Worm (Caenorhabditis elegans): ENCODE data around the gene F43D2.6.
A peak's percentile ranks its signal among the peaks of the same experiment; 100 is the strongest.

Gene F43D2.6

ce11 chrV:14640769-14641168, 5.8 kb upstream of the F43D2.6 start, which contains the start of gene C54G10.1 (continued):
- TF ChIP-seq nhr-77 (tag; optimal IDR thresholded peaks at IDR 0.05): no peak
- no peak for TF ChIP-seq nhr-12 (tag; optimal IDR thresholded peaks at IDR 0.05)
- TF ChIP-seq mdl-1 (tag; optimal IDR thresholded peaks at IDR 0.05): no peak
- no peak for TF ChIP-seq nhr-129 (tag; optimal IDR thresholded peaks at IDR 0.05)
- TF ChIP-seq mbf-1 (tag; optimal IDR thresholded peaks at IDR 0.05): no peak
- peak; percentile 47 for TF ChIP-seq sma-9 (GFP tag; optimal IDR thresholded peaks at IDR 0.05)
- TF ChIP-seq sma-9 (tag; optimal IDR thresholded peaks at IDR 0.05): no peak
- TF ChIP-seq egl-27 (tag; optimal IDR thresholded peaks at IDR 0.05): no peak
- TF ChIP-seq F13H6.1 (tag; optimal IDR thresholded peaks at IDR 0.05): no peak
- no peak for TF ChIP-seq unc-55 (GFP tag; optimal IDR thresholded peaks at IDR 0.05)
- no peak for TF ChIP-seq C34F6.9 (tag; optimal IDR thresholded peaks at IDR 0.05)
- peak; percentile 62 for TF ChIP-seq crh-2 (tag; optimal IDR thresholded peaks at IDR 0.05)
- no peak for TF ChIP-seq nhr-11 (tag; optimal IDR thresholded peaks at IDR 0.05)
- TF ChIP-seq snpc-4 (tag; optimal IDR thresholded peaks at IDR 0.05): no peak

- TF ChIP-seq nhr-12 (tag; optimal IDR thresholded peaks at IDR 0.05) (no peak), sma-3 (GFP tag; optimal IDR thresholded peaks at IDR 0.05) (no peak), nhr-129 (tag; optimal IDR thresholded peaks at IDR 0.05) (no peak)
Observed at ce11 chrV:14640071-14640470, 5.1 kb upstream of the F43D2.6 start, which contains the start of gene F43D2.7. TSS of gene F43D2.7 (minus strand) at chrV:14640171.

- no peak for TF ChIP-seq peb-1 (tag; optimal IDR thresholded peaks at IDR 0.05)
- no peak for TF ChIP-seq egl-27 (tag; optimal IDR thresholded peaks at IDR 0.05)
- no peak for TF ChIP-seq Y55F3AM.14 (GFP tag; optimal IDR thresholded peaks at IDR 0.05)
- no peak for TF ChIP-seq ceh-16 (tag; optimal IDR thresholded peaks at IDR 0.05)
- no peak for TF ChIP-seq ztf-1 (GFP tag; conservative IDR thresholded peaks at IDR 0.05)
- TF ChIP-seq mdl-1 (tag; optimal IDR thresholded peaks at IDR 0.05): no peak
- TF ChIP-seq unc-55 (GFP tag; optimal IDR thresholded peaks at IDR 0.05): no peak
- TF ChIP-seq mab-5 (tag; optimal IDR thresholded peaks at IDR 0.05): no peak
- TF ChIP-seq nhr-129 (tag; optimal IDR thresholded peaks at IDR 0.05): no peak
- no peak for TF ChIP-seq ceh-82 (tag; optimal IDR thresholded peaks at IDR 0.05)
- TF ChIP-seq nhr-21 (tag; optimal IDR thresholded peaks at IDR 0.05): no peak
- no peak for TF ChIP-seq nhr-237 (tag; optimal IDR thresholded peaks at IDR 0.05)
- TF ChIP-seq lsy-2 (tag; optimal IDR thresholded peaks at IDR 0.05): no peak
- TF ChIP-seq nhr-77 (tag; optimal IDR thresholded peaks at IDR 0.05): no peak
- no peak for TF ChIP-seq zag-1 (tag; optimal IDR thresholded peaks at IDR 0.05)
Observed at ce11 chrV:14638075-14638474, 3.1 kb upstream of the F43D2.6 start.

- TF ChIP-seq sma-3 (GFP tag; optimal IDR thresholded peaks at IDR 0.05) (peak; percentile 17), sma-9 (GFP tag; optimal IDR thresholded peaks at IDR 0.05) (peak; percentile 27), sma-9 (tag; optimal IDR thresholded peaks at IDR 0.05) (no peak), blmp-1 (tag; optimal IDR thresholded peaks at IDR 0.05; ENCODE audit: insufficient read depth) (peak; percentile 81), C34F6.9 (tag; optimal IDR thresholded peaks at IDR 0.05) (no peak)
Observed at ce11 chrV:14633319-14633718, 1.7 kb downstream of the F43D2.6 start.

- TF ChIP-seq Y55F3AM.14 (GFP tag; optimal IDR thresholded peaks at IDR 0.05) (no peak), nhr-237 (tag; optimal IDR thresholded peaks at IDR 0.05) (no peak), fos-1 (tag; optimal IDR thresholded peaks at IDR 0.05) (no peak), C34F6.9 (tag; optimal IDR thresholded peaks at IDR 0.05) (no peak), elt-1 (tag; optimal IDR thresholded peaks at IDR 0.05) (no peak), nhr-23 (tag; optimal IDR thresholded peaks at IDR 0.05) (no peak), egl-27 (tag; optimal IDR thresholded peaks at IDR 0.05) (no peak)
Observed at ce11 chrV:14631588-14631987, 3.4 kb downstream of the F43D2.6 start, which contains the start of gene F43D2.3. TSS of gene F43D2.3 (plus strand) at chrV:14631888.

ce11 chrV:14625662-14626061, 9.3 kb downstream of the F43D2.6 start:
- no peak for TF ChIP-seq zag-1 (tag; optimal IDR thresholded peaks at IDR 0.05)
- TF ChIP-seq peb-1 (tag; optimal IDR thresholded peaks at IDR 0.05): no peak
- no peak for TF ChIP-seq sma-3 (GFP tag; optimal IDR thresholded peaks at IDR 0.05)
- TF ChIP-seq fos-1 (tag; optimal IDR thresholded peaks at IDR 0.05): no peak
- TF ChIP-seq ztf-11 (tag; optimal IDR thresholded peaks at IDR 0.05): no peak
- no peak for TF ChIP-seq egl-27 (tag; optimal IDR thresholded peaks at IDR 0.05)
- TF ChIP-seq F13H6.1 (tag; optimal IDR thresholded peaks at IDR 0.05): peak; percentile 6
- TF ChIP-seq mab-5 (tag; optimal IDR thresholded peaks at IDR 0.05): peak; percentile 5
- no peak for TF ChIP-seq Y55F3AM.14 (GFP tag; optimal IDR thresholded peaks at IDR 0.05)
- TF ChIP-seq sma-9 (GFP tag; optimal IDR thresholded peaks at IDR 0.05): peak; percentile 29
- TF ChIP-seq sma-9 (tag; optimal IDR thresholded peaks at IDR 0.05): no peak
- TF ChIP-seq ceh-82 (tag; optimal IDR thresholded peaks at IDR 0.05): no peak
- TF ChIP-seq nhr-129 (tag; optimal IDR thresholded peaks at IDR 0.05): peak; percentile 27
- peak in 1 of 2 experiments; percentile 10 for TF ChIP-seq lsy-2 (tag; optimal IDR thresholded peaks at IDR 0.05)
- TF ChIP-seq nhr-10 (tag; optimal IDR thresholded peaks at IDR 0.05): no peak
- no peak for TF ChIP-seq nhr-21 (tag; optimal IDR thresholded peaks at IDR 0.05)
